Fruit fly (Drosophila melanogaster) whole organism, embryonic: ENCODE results near the gene CG6398.

Experiments
- Asciz ChIP-seq: fragments of 200-800 bp; sonication (Bioruptor generic); optimal IDR thresholded peaks from 2 replicates; lab custom pipeline; 2017; ENCODE audit warnings: missing biosample characterization, mild to moderate bottlenecking, missing genetic modification characterization, missing genetic modification reagents
- Atf3 ChIP-seq: fragments of 200-800 bp; sonication (Bioruptor generic); optimal IDR thresholded peaks from 3 replicates; lab custom pipeline; 2016; ENCODE audit warnings: missing biosample characterization, missing genetic modification characterization
- B-H1 ChIP-seq: fragments of 200-800 bp; sonication (Bioruptor generic); IDR thresholded peaks from 3 replicates; pipeline ENCODE4 v1.3.6; 2022; ENCODE audit warnings: missing biosample characterization, missing genetic modification characterization
- Bgb ChIP-seq: fragments of 200-800 bp; sonication (Bioruptor generic); IDR thresholded peaks from 2 replicates; pipeline ENCODE4 v1.3.6; 2022; ENCODE audit warnings: missing biosample characterization, missing genetic modification characterization; ENCODE audit not compliant: partially characterized antibody
- Blimp-1 ChIP-seq: fragments of 200-800 bp; sonication (Bioruptor generic); optimal IDR thresholded peaks from 3 replicates; lab custom pipeline; 2018; ENCODE audit warnings: missing biosample characterization, missing genetic modification characterization, mild to moderate bottlenecking, moderate library complexity, missing genetic modification reagents
- C15 ChIP-seq: fragments of 200-800 bp; sonication (Bioruptor generic); IDR thresholded peaks from 3 replicates; pipeline ENCODE4 v1.3.6; 2022; ENCODE audit warnings: missing biosample characterization, missing genetic modification characterization
- CG10209 ChIP-seq: fragments of 200-800 bp; sonication (Bioruptor generic); optimal IDR thresholded peaks from 3 replicates; lab custom pipeline; 2017; ENCODE audit warnings: missing biosample characterization, mild to moderate bottlenecking, missing genetic modification characterization, missing genetic modification reagents
- CG10654 ChIP-seq: fragments of 200-800 bp; sonication (Bioruptor generic); optimal IDR thresholded peaks from 2 replicates; lab custom pipeline; 2016; ENCODE audit warnings: missing biosample characterization, missing genetic modification characterization
- CG11504 ChIP-seq: fragments of 200-800 bp; sonication (Bioruptor generic); optimal IDR thresholded peaks from 3 replicates; lab custom pipeline; 2019; ENCODE audit warnings: missing biosample characterization, mild to moderate bottlenecking, missing genetic modification characterization, moderate library complexity
- CG11560 ChIP-seq: fragments of 200-800 bp; sonication (Bioruptor generic); IDR thresholded peaks from 3 replicates; pipeline ENCODE4 v1.3.6; 2022; ENCODE audit warnings: missing biosample characterization, missing genetic modification characterization
- CG12219 ChIP-seq: fragments of 200-800 bp; sonication (Bioruptor generic); optimal IDR thresholded peaks from 3 replicates; lab custom pipeline; 2018; ENCODE audit warnings: missing biosample characterization, mild to moderate bottlenecking, missing genetic modification characterization
- CG12299 ChIP-seq: fragments of 200-800 bp; sonication (Bioruptor generic); optimal IDR thresholded peaks from 2 replicates; lab custom pipeline; 2018; ENCODE audit warnings: missing biosample characterization, mild to moderate bottlenecking, missing genetic modification characterization
- CG12744 ChIP-seq: fragments of 200-800 bp; sonication (Bioruptor generic); optimal IDR thresholded peaks from 2 replicates; lab custom pipeline; 2016; ENCODE audit warnings: missing biosample characterization, missing genetic modification characterization
- CG14860 ChIP-seq: fragments of 200-800 bp; sonication (Bioruptor generic); IDR thresholded peaks from 3 replicates; pipeline ENCODE4 v1.3.6; 2022; ENCODE audit warnings: missing biosample characterization, missing genetic modification characterization; ENCODE audit not compliant: partially characterized antibody
- CG1602 ChIP-seq: fragments of 200-800 bp; sonication (Bioruptor generic); optimal IDR thresholded peaks from 3 replicates; lab custom pipeline; 2016; ENCODE audit warnings: missing biosample characterization, missing genetic modification characterization
- CG17802 ChIP-seq: fragments of 200-800 bp; sonication (Bioruptor generic); optimal IDR thresholded peaks from 2 replicates; lab custom pipeline; 2018; ENCODE audit warnings: missing biosample characterization, mild to moderate bottlenecking, missing genetic modification characterization, moderate library complexity
- CG1792 ChIP-seq: fragments of 200-800 bp; sonication (Bioruptor generic); optimal IDR thresholded peaks from 2 replicates; lab custom pipeline; 2016; ENCODE audit warnings: missing biosample characterization, missing genetic modification characterization
- CG30020 ChIP-seq: fragments of 200-800 bp; optimal IDR thresholded peaks from 2 replicates; lab custom pipeline; 2019; ENCODE audit warnings: missing biosample characterization, mild to moderate bottlenecking, missing genetic modification characterization, moderate library complexity
- CG30403 ChIP-seq: fragments of 200-800 bp; sonication (Bioruptor generic); optimal IDR thresholded peaks from 3 replicates; lab custom pipeline; 2016; ENCODE audit warnings: missing biosample characterization, missing genetic modification characterization
- CG3163 ChIP-seq: fragments of 200-800 bp; sonication (Bioruptor generic); optimal IDR thresholded peaks from 3 replicates; lab custom pipeline; 2016; ENCODE audit warnings: missing biosample characterization, missing genetic modification characterization
- CG32767 ChIP-seq: fragments of 200-800 bp; sonication (Bioruptor generic); IDR thresholded peaks from 2 replicates; pipeline ENCODE4 v1.3.6; 2022; ENCODE audit warnings: missing biosample characterization, missing genetic modification characterization
- CG5953 ChIP-seq: fragments of 200-800 bp; sonication (Bioruptor generic); IDR thresholded peaks from 2 replicates; pipeline ENCODE4 v1.3.6; 2022; ENCODE audit warnings: missing biosample characterization, missing genetic modification characterization
- CG6791 ChIP-seq: fragments of 200-800 bp; sonication (Bioruptor generic); IDR thresholded peaks from 3 replicates; pipeline ENCODE4 v1.3.6; 2022; ENCODE audit warnings: missing biosample characterization, missing genetic modification characterization; ENCODE audit not compliant: partially characterized antibody
- CG7963 ChIP-seq: fragments of 200-800 bp; sonication (Bioruptor generic); IDR thresholded peaks from 3 replicates; pipeline ENCODE4 v1.3.6; 2022; ENCODE audit warnings: missing biosample characterization, missing genetic modification characterization; ENCODE audit not compliant: partially characterized antibody
- CG7987 ChIP-seq: fragments of 200-800 bp; sonication (Bioruptor generic); optimal IDR thresholded peaks from 2 replicates; lab custom pipeline; 2018; ENCODE audit warnings: missing biosample characterization, mild to moderate bottlenecking, missing genetic modification characterization, moderate library complexity
- CG9817 ChIP-seq: fragments of 200-800 bp; sonication (Bioruptor generic); optimal IDR thresholded peaks from 2 replicates; lab custom pipeline; 2018; ENCODE audit warnings: missing biosample characterization, mild to moderate bottlenecking, missing genetic modification characterization, moderate library complexity
- CTCF ChIP-seq: fragments of 200-800 bp; sonication (Bioruptor generic); optimal IDR thresholded peaks from 2 replicates; lab custom pipeline; 2017; ENCODE audit warnings: missing biosample characterization, mild to moderate bottlenecking, missing genetic modification characterization, moderate library complexity
- CkIIα-i1 ChIP-seq: fragments of 200-800 bp; sonication (Bioruptor generic); IDR thresholded peaks from 2 replicates; pipeline ENCODE4 v1.3.6; 2022; ENCODE audit warnings: missing biosample characterization, missing genetic modification characterization
- Doc3 ChIP-seq: fragments of 200-800 bp; sonication (Bioruptor generic); IDR thresholded peaks from 3 replicates; pipeline ENCODE4 v1.3.6; 2022; ENCODE audit warnings: missing biosample characterization, missing genetic modification characterization; ENCODE audit not compliant: partially characterized antibody
- HLH3B ChIP-seq: fragments of 200-800 bp; sonication (Bioruptor generic); IDR thresholded peaks from 2 replicates; pipeline ENCODE4 v1.3.6; 2022; ENCODE audit warnings: missing biosample characterization, missing genetic modification characterization
- HLHmδ ChIP-seq: fragments of 200-800 bp; sonication (Bioruptor generic); optimal IDR thresholded peaks from 2 replicates; lab custom pipeline; 2018; ENCODE audit warnings: missing biosample characterization, mild to moderate bottlenecking, missing genetic modification characterization, moderate library complexity
- Hsf ChIP-seq: fragments of 200-800 bp; sonication (Bioruptor generic); optimal IDR thresholded peaks from 3 replicates; lab custom pipeline; 2016; ENCODE audit warnings: missing biosample characterization, missing genetic modification characterization
- Meics ChIP-seq: fragments of 200-800 bp; sonication (Bioruptor generic); optimal IDR thresholded peaks from 2 replicates; lab custom pipeline; 2017; ENCODE audit warnings: missing biosample characterization, mild to moderate bottlenecking, missing genetic modification characterization
- Scr ChIP-seq: fragments of 200-800 bp; sonication (Bioruptor generic); IDR thresholded peaks from 2 replicates; pipeline ENCODE4 v1.3.6; 2022; ENCODE audit warnings: missing biosample characterization, missing genetic modification characterization; ENCODE audit not compliant: partially characterized antibody
- Sin3A ChIP-seq: fragments of >200 bp; optimal IDR thresholded peaks from 2 replicates; lab custom pipeline; 2018
- Sry-β ChIP-seq: fragments of 200-800 bp; sonication (Bioruptor generic); optimal IDR thresholded peaks from 2 replicates; lab custom pipeline; 2018; ENCODE audit warnings: missing biosample characterization, mild to moderate bottlenecking, missing genetic modification characterization, moderate library complexity
- aop ChIP-seq: fragments of 200-800 bp; sonication (Bioruptor generic); IDR thresholded peaks from 2 replicates; pipeline ENCODE4 v1.3.6; 2022; ENCODE audit warnings: missing biosample characterization, missing genetic modification characterization
- crc ChIP-seq: fragments of 200-800 bp; sonication (Bioruptor generic); optimal IDR thresholded peaks from 2 replicates; lab custom pipeline; 2016; ENCODE audit warnings: missing biosample characterization, missing genetic modification characterization
- dati ChIP-seq: fragments of 200-800 bp; sonication (Bioruptor generic); IDR thresholded peaks from 2 replicates; pipeline ENCODE4 v1.3.6; 2022; ENCODE audit warnings: missing biosample characterization, missing genetic modification characterization
- dpn ChIP-seq, 2 experiments: fragments of 200-800 bp; sonication (Bioruptor generic); optimal IDR thresholded peaks; 3 replicates each; lab custom pipeline; 2016; ENCODE audit warnings: missing biosample characterization in 2 of 2, missing genetic modification characterization in 2 of 2
- emc ChIP-seq: fragments of 200-800 bp; sonication (Bioruptor generic); optimal IDR thresholded peaks from 2 replicates; lab custom pipeline; 2016; ENCODE audit warnings: missing biosample characterization, missing genetic modification characterization
- ewg ChIP-seq: fragments of 200-800 bp; sonication (Bioruptor generic); optimal IDR thresholded peaks from 3 replicates; lab custom pipeline; 2017; ENCODE audit warnings: mild to moderate bottlenecking, missing biosample characterization, missing genetic modification reagents, missing genetic modification characterization
- eyg ChIP-seq: fragments of 200-800 bp; sonication (Bioruptor generic); optimal IDR thresholded peaks from 3 replicates; lab custom pipeline; 2016; ENCODE audit warnings: missing biosample characterization, missing genetic modification characterization
- gcm2 ChIP-seq: fragments of 200-800 bp; sonication (Bioruptor generic); optimal IDR thresholded peaks from 2 replicates; lab custom pipeline; 2016; ENCODE audit warnings: missing biosample characterization, missing genetic modification characterization
- gsb-n ChIP-seq: fragments of 200-800 bp; sonication (Bioruptor generic); optimal IDR thresholded peaks from 3 replicates; lab custom pipeline; 2018; ENCODE audit warnings: missing biosample characterization, mild to moderate bottlenecking, missing genetic modification characterization
- nerfin-1 ChIP-seq: fragments of 200-800 bp; sonication (Bioruptor generic); optimal IDR thresholded peaks from 3 replicates; lab custom pipeline; 2019; ENCODE audit warnings: missing biosample characterization, mild to moderate bottlenecking, missing genetic modification characterization, moderate library complexity
- org-1 ChIP-seq: fragments of 200-800 bp; sonication (Bioruptor generic); optimal IDR thresholded peaks from 2 replicates; lab custom pipeline; 2017; ENCODE audit warnings: missing biosample characterization, missing genetic modification characterization
- ro ChIP-seq: fragments of 200-800 bp; sonication (Bioruptor generic); IDR thresholded peaks from 2 replicates; pipeline ENCODE4 v1.3.6; 2022; ENCODE audit warnings: missing biosample characterization, missing genetic modification characterization
- scrt ChIP-seq: fragments of 200-800 bp; sonication (Bioruptor generic); optimal IDR thresholded peaks from 2 replicates; lab custom pipeline; 2018; ENCODE audit warnings: missing biosample characterization, mild to moderate bottlenecking, missing genetic modification characterization, moderate library complexity
- trh ChIP-seq: fragments of 200-800 bp; sonication (Bioruptor generic); optimal IDR thresholded peaks from 2 replicates; lab custom pipeline; 2016; ENCODE audit warnings: missing biosample characterization, missing genetic modification characterization
- vnd ChIP-seq: fragments of 200-800 bp; sonication (Bioruptor generic); IDR thresholded peaks from 3 replicates; pipeline ENCODE4 v1.3.6; 2022; ENCODE audit warnings: missing biosample characterization, missing genetic modification characterization; ENCODE audit not compliant: partially characterized antibody

The CG6398 gene

dm6 chrX:17844623-17845022 is 14.0 kb downstream of the CG6398 start, which contains the start of the genes CG8142 and Ucp4A (continued):
- TF ChIP-seq aop (GFP tag; lab: Robert Waterston, UW) (peak; percentile 65; the same call in 1 of the 2 replicates), CG30020 (tag; lab: Kevin White, UChicago) (peak; percentile 76), CG10209 (peak; percentile 93), CG5953 (GFP tag; lab: Robert Waterston, UW) (peak; percentile 80), Sry-β (GFP tag; lab: Kevin White, UChicago) (no peak), ro (GFP tag; lab: Robert Waterston, UW) (peak; percentile 90), Bgb (peak; percentile 21; the same call in 1 of the 2 replicates), nerfin-1 (peak; percentile 88), gcm2 (peak; percentile 47), Blimp-1 (GFP tag; lab: Kevin White, UChicago) (peak; percentile 89), dpn (GFP tag; optimal IDR thresholded peaks at IDR 0.05; lab: Kevin White, UChicago) (peak; percentile 73 to 90), emc (GFP tag; lab: Kevin White, UChicago) (no peak), CG3163 (no peak), org-1 (GFP tag; lab: Kevin White, UChicago) (peak; percentile 70), B-H1 (GFP tag; lab: Robert Waterston, UW) (peak; percentile 94), trh (peak; percentile 87), Asciz (GFP tag; lab: Kevin White, UChicago) (peak; percentile 76), Sin3A (lab: Kevin White, UChicago) (peak; percentile 10), CkIIα-i1 (GFP tag; lab: Robert Waterston, UW) (no peak; the same call in 1 of the 2 replicates), gsb-n (peak; percentile 88), CG30403 (peak; percentile 95), Meics (GFP tag; lab: Kevin White, UChicago) (peak; percentile 92), ewg (GFP tag; lab: Kevin White, UChicago) (peak; percentile 72), CG12299 (tag; lab: Kevin White, UChicago) (peak; percentile 82), CTCF (GFP tag; lab: Kevin White, UChicago) (no peak), crc (GFP tag; lab: Kevin White, UChicago) (no peak), CG10654 (GFP tag; lab: Kevin White, UChicago) (peak; percentile 91), eyg (no peak), CG7987 (peak; percentile 9), CG1792 (GFP tag; lab: Kevin White, UChicago) (no peak), CG11560 (tag; lab: Robert Waterston, UW) (peak; percentile 85), CG7963 (GFP tag; lab: Robert Waterston, UW) (no peak), CG1602 (GFP tag; lab: Kevin White, UChicago) (peak; percentile 94), Atf3 (GFP tag; lab: Kevin White, UChicago) (peak; percentile 22), CG12744 (GFP tag; lab: Kevin White, UChicago) (peak; percentile 37), CG17802 (tag; lab: Kevin White, UChicago) (peak; percentile 61), CG32767 (GFP tag; lab: Robert Waterston, UW) (peak; percentile 95), CG14860 (GFP tag; lab: Robert Waterston, UW) (no peak), CG9817 (tag; lab: Kevin White, UChicago) (peak; percentile 89), Doc3 (GFP tag; lab: Robert Waterston, UW) (no peak), CG6791 (no peak), scrt (peak; percentile 82), Hsf (GFP tag; lab: Kevin White, UChicago) (peak; percentile 83), dati (peak; percentile 68), HLHmδ (GFP tag; lab: Kevin White, UChicago) (no peak), CG12219 (GFP tag; lab: Kevin White, UChicago) (peak; percentile 64), C15 (peak; percentile 89), vnd (GFP tag; lab: Robert Waterston, UW) (no peak), CG11504 (tag; lab: Kevin White, UChicago) (peak; percentile 91), Scr (GFP tag; lab: Robert Waterston, UW) (peak; percentile 40), HLH3B (GFP tag; lab: Robert Waterston, UW) (peak; percentile 95)
